Worm (Caenorhabditis elegans) whole organism, L4 larva: ENCODE measurements around the gene apn-1.

Experiments used
- F10B5.3 ChIP-seq: sonication (generic microtip); optimal IDR thresholded peaks from 2 replicates; lab custom pipeline; 2016; ENCODE audit warnings: mild to moderate bottlenecking, missing genetic modification characterization, missing compliant biosample characterization
- F26F4.8 ChIP-seq: fragments of 200-800 bp; sonication (Bioruptor generic); conservative IDR thresholded peaks from 2 replicates; pipeline ENCODE4 v1.3.6; 2022; ENCODE audit warnings: missing genetic modification characterization, missing compliant biosample characterization
- F37D6.2 ChIP-seq: sonication (generic microtip); optimal IDR thresholded peaks from 2 replicates; lab custom pipeline; 2016; ENCODE audit warnings: mild to moderate bottlenecking, missing genetic modification characterization, missing compliant biosample characterization
- F49E8.2 ChIP-seq: sonication (generic microtip); optimal IDR thresholded peaks from 2 replicates; lab custom pipeline; 2016; ENCODE audit warnings: missing compliant biosample characterization, mild to moderate bottlenecking, missing genetic modification characterization, borderline replicate concordance
- T20F7.1 ChIP-seq: fragments of 200-800 bp; sonication (Bioruptor generic); optimal IDR thresholded peaks from 2 replicates; lab custom pipeline; 2018; ENCODE audit warnings: mild to moderate bottlenecking, missing genetic modification characterization, missing compliant biosample characterization
- T26A8.4 ChIP-seq: fragments of 200-800 bp; sonication (Bioruptor generic); IDR thresholded peaks from 2 replicates; pipeline ENCODE4 v1.3.6; 2022; ENCODE audit warnings: missing genetic modification characterization, missing compliant biosample characterization
- Y5F2A.4 ChIP-seq: fragments of 200-800 bp; sonication (Bioruptor generic); optimal IDR thresholded peaks from 2 replicates; lab custom pipeline; 2018; ENCODE audit warnings: mild to moderate bottlenecking, missing genetic modification characterization, missing compliant biosample characterization
- ZK337.2 ChIP-seq: fragments of 200-800 bp; sonication (Bioruptor generic); IDR thresholded peaks from 2 replicates; pipeline ENCODE4 v1.3.6; 2022; ENCODE audit warnings: missing genetic modification reagents, missing genetic modification characterization, missing compliant biosample characterization
- aha-1 ChIP-seq: fragments of 150-350 bp; peaks from one replicate; lab custom pipeline; 2014; ENCODE audit warnings: missing biosample characterization, missing genetic modification characterization
- aly-2 ChIP-seq: sonication (generic microtip); optimal IDR thresholded peaks from 2 replicates; lab custom pipeline; 2018; ENCODE audit warnings: missing biosample characterization, missing genetic modification characterization
- ama-1 ChIP-seq: fragments of 150-350 bp; optimal IDR thresholded peaks from 2 replicates; lab custom pipeline; 2014; ENCODE audit warnings: inconsistent platforms, mixed read lengths
- attf-4 ChIP-seq: sonication (generic microtip); optimal IDR thresholded peaks from 3 replicates; lab custom pipeline; 2017; ENCODE audit warnings: missing biosample characterization, missing genetic modification characterization
- ceh-20 ChIP-seq: fragments of 200-800 bp; sonication (Bioruptor generic); IDR thresholded peaks from 2 replicates; pipeline ENCODE4 v1.3.6; 2022; ENCODE audit warnings: missing genetic modification reagents, missing genetic modification characterization, missing compliant biosample characterization
- ces-1 ChIP-seq: fragments of 150-350 bp; sonication (generic microtip); optimal IDR thresholded peaks from 4 replicates; lab custom pipeline; 2014; ENCODE audit warnings: missing biosample characterization, missing genetic modification reagents, missing genetic modification characterization
- daf-16 ChIP-seq, 3 experiments: sonication (generic microtip); optimal IDR thresholded peaks; 2 replicates each; lab custom pipeline; 2016 to 2017; ENCODE audit warnings: missing genetic modification characterization in 3 of 3, missing genetic modification reagents in 3 of 3, mild to moderate bottlenecking in 2 of 3, missing compliant biosample characterization in 2 of 3, missing biosample characterization in 1 of 3, moderate library complexity in 1 of 3
- daf-19 ChIP-seq: fragments of 200-800 bp; sonication (Bioruptor generic); conservative IDR thresholded peaks from 2 replicates; pipeline ENCODE4 v1.3.6; 2022; ENCODE audit warnings: missing genetic modification characterization, missing compliant biosample characterization
- dmd-6 ChIP-seq: fragments of 200-800 bp; sonication (Bioruptor generic); IDR thresholded peaks from 2 replicates; pipeline ENCODE4 v1.3.6; 2022; ENCODE audit warnings: missing genetic modification reagents, missing genetic modification characterization, missing compliant biosample characterization
- dmd-9 ChIP-seq: fragments of 200-800 bp; sonication (Bioruptor generic); IDR thresholded peaks from 2 replicates; pipeline ENCODE4 v1.3.6; 2022; ENCODE audit warnings: missing genetic modification reagents, missing genetic modification characterization, missing compliant biosample characterization
- dve-1 ChIP-seq: sonication (generic microtip); optimal IDR thresholded peaks from 2 replicates; lab custom pipeline; 2017; ENCODE audit warnings: antibody characterized with exemption, mild to moderate bottlenecking, missing genetic modification characterization, missing compliant biosample characterization; ENCODE audit not compliant: insufficient read depth
- hlh-11 ChIP-seq: fragments of 200-800 bp; sonication (Bioruptor generic); optimal IDR thresholded peaks from 2 replicates; lab custom pipeline; 2018; ENCODE audit warnings: mild to moderate bottlenecking, missing genetic modification characterization, missing compliant biosample characterization
- jun-1 ChIP-seq: fragments of 150-350 bp; optimal IDR thresholded peaks from 2 replicates; lab custom pipeline; 2014; ENCODE audit warnings: missing biosample characterization, missing genetic modification reagents, missing genetic modification characterization
- lin-1 ChIP-seq: fragments of 200-800 bp; sonication (Bioruptor generic); IDR thresholded peaks from 2 replicates; pipeline ENCODE4 v1.3.6; 2022; ENCODE audit warnings: missing genetic modification reagents, missing genetic modification characterization, missing compliant biosample characterization
- lin-13 ChIP-seq: fragments of 150-350 bp; optimal IDR thresholded peaks from 2 replicates; lab custom pipeline; 2014; ENCODE audit warnings: missing biosample characterization, missing genetic modification reagents, missing genetic modification characterization
- lsy-2 ChIP-seq, 2 experiments: fragments of 150-350 bp in 1 of 2; sonication (generic microtip) in 1 of 2; optimal IDR thresholded peaks; 2 replicates each; lab custom pipeline; 2014 to 2017; ENCODE audit warnings: missing biosample characterization in 2 of 2, missing genetic modification characterization in 2 of 2
- madf-9 ChIP-seq: fragments of 200-800 bp; sonication (Bioruptor generic); conservative IDR thresholded peaks from 2 replicates; pipeline ENCODE4 v1.3.6; 2022; ENCODE audit warnings: missing genetic modification reagents, missing genetic modification characterization, missing compliant biosample characterization
- mdt-29 ChIP-seq: fragments of 200-800 bp; sonication (Bioruptor generic); IDR thresholded peaks from 2 replicates; pipeline ENCODE4 v1.3.6; 2022; ENCODE audit warnings: missing genetic modification reagents, missing genetic modification characterization, missing compliant biosample characterization
- mep-1 ChIP-seq: fragments of 150-350 bp; sonication (generic microtip); optimal IDR thresholded peaks from 3 replicates; lab custom pipeline; 2014; ENCODE audit warnings: missing biosample characterization, missing genetic modification characterization
- mes-2 ChIP-seq: sonication (generic microtip); optimal IDR thresholded peaks from 2 replicates; lab custom pipeline; 2016; ENCODE audit warnings: missing genotype, mild to moderate bottlenecking, missing genetic modification characterization, missing compliant biosample characterization; ENCODE audit not compliant: poor library complexity, severe bottlenecking
- mxl-2 ChIP-seq: fragments of 200-800 bp; sonication (Bioruptor generic); conservative IDR thresholded peaks from 2 replicates; pipeline ENCODE4 v1.3.6; 2022; ENCODE audit warnings: missing genetic modification reagents, missing genetic modification characterization, missing compliant biosample characterization
- nhr-10 ChIP-seq: fragments of 150-350 bp; optimal IDR thresholded peaks from 2 replicates; lab custom pipeline; 2014; ENCODE audit warnings: missing biosample characterization, missing genetic modification characterization
- nhr-11 ChIP-seq: fragments of 150-350 bp; optimal IDR thresholded peaks from 2 replicates; lab custom pipeline; 2014; ENCODE audit warnings: missing biosample characterization, missing genetic modification characterization
- nhr-237 ChIP-seq: sonication (generic microtip); optimal IDR thresholded peaks from 2 replicates; lab custom pipeline; 2017; ENCODE audit warnings: missing biosample characterization, missing genetic modification characterization
- nhr-28 ChIP-seq: fragments of 150-350 bp; optimal IDR thresholded peaks from 2 replicates; lab custom pipeline; 2014; ENCODE audit warnings: missing biosample characterization, missing genetic modification characterization
- nhr-48 ChIP-seq: sonication (generic microtip); optimal IDR thresholded peaks from 2 replicates; lab custom pipeline; 2016; ENCODE audit warnings: mild to moderate bottlenecking, missing genetic modification characterization, missing compliant biosample characterization
- nhr-6 ChIP-seq: fragments of 150-350 bp; optimal IDR thresholded peaks from 2 replicates; lab custom pipeline; 2014; ENCODE audit warnings: missing biosample characterization, missing genetic modification characterization
- nhr-76 ChIP-seq: fragments of 150-350 bp; optimal IDR thresholded peaks from 2 replicates; lab custom pipeline; 2014; ENCODE audit warnings: missing biosample characterization, missing genetic modification characterization
- php-3 ChIP-seq: fragments of 200-800 bp; sonication (Bioruptor generic); IDR thresholded peaks from 2 replicates; pipeline ENCODE4 v1.3.6; 2022; ENCODE audit warnings: missing genetic modification reagents, missing genetic modification characterization, missing compliant biosample characterization
- pqm-1 ChIP-seq: sonication (generic microtip); optimal IDR thresholded peaks from 2 replicates; lab custom pipeline; 2017; ENCODE audit warnings: missing biosample characterization, missing genetic modification characterization
- saeg-2 ChIP-seq: fragments of 200-800 bp; sonication (Bioruptor generic); IDR thresholded peaks from 2 replicates; pipeline ENCODE4 v1.3.6; 2022; ENCODE audit warnings: missing genetic modification reagents, missing genetic modification characterization, missing compliant biosample characterization
- sdz-12 ChIP-seq: fragments of 200-800 bp; sonication (Bioruptor generic); optimal IDR thresholded peaks from 2 replicates; lab custom pipeline; 2018; ENCODE audit warnings: mild to moderate bottlenecking, missing genetic modification characterization, missing compliant biosample characterization
- set-16 ChIP-seq: fragments of 200-800 bp; sonication (Bioruptor generic); IDR thresholded peaks from 2 replicates; pipeline ENCODE4 v1.3.6; 2022; ENCODE audit warnings: missing genetic modification reagents, missing genetic modification characterization, missing compliant biosample characterization
- snpc-4 ChIP-seq: fragments of 150-350 bp; optimal IDR thresholded peaks from 2 replicates; lab custom pipeline; 2014; ENCODE audit warnings: missing biosample characterization, missing genetic modification characterization
- tag-97 ChIP-seq: fragments of 200-800 bp; sonication (Bioruptor generic); IDR thresholded peaks from 2 replicates; pipeline ENCODE4 v1.3.6; 2022; ENCODE audit warnings: missing genetic modification characterization, missing compliant biosample characterization
- tra-1 ChIP-seq: fragments of 200-800 bp; sonication (Bioruptor generic); IDR thresholded peaks from 2 replicates; pipeline ENCODE4 v1.3.6; 2022; ENCODE audit warnings: missing genetic modification reagents, missing genetic modification characterization, missing compliant biosample characterization
- unc-39 ChIP-seq: sonication (generic microtip); optimal IDR thresholded peaks from 2 replicates; lab custom pipeline; 2017; ENCODE audit warnings: missing biosample characterization, missing genetic modification characterization
- zfp-2 ChIP-seq: sonication (generic microtip); optimal IDR thresholded peaks from 2 replicates; lab custom pipeline; 2016; ENCODE audit warnings: mild to moderate bottlenecking, missing genetic modification characterization, missing compliant biosample characterization
- zfp-3 ChIP-seq: fragments of 200-800 bp; sonication (Bioruptor generic); conservative IDR thresholded peaks from 2 replicates; pipeline ENCODE4 v1.3.6; 2022; ENCODE audit warnings: missing genetic modification reagents, missing genetic modification characterization, missing compliant biosample characterization
- ztf-11 ChIP-seq: fragments of 150-350 bp; optimal IDR thresholded peaks from 2 replicates; lab custom pipeline; 2014; ENCODE audit warnings: missing biosample characterization, missing genetic modification characterization

The apn-1 gene

DNA sequence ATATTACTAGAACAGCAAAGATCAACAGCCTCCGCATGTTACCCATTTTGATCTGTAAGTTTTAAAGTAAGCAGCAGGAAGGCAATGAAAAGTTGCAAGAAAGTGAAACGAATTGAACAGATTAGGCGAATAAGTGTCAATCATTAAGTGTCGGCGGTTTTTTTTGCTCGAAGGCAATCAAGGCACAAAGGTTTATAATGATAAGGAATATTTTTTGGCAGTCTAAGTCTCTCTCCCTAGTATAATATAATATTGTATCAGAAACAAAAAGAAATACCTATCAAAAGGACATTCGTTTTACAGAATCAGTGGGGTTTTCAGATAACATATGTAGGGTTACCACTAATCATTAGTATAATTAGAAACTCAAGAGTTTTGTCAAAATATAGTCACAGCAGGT lies 14.7 kb upstream of the apn-1 start, which contains the start of gene nrf-6:
Gene nrf-6 (minus strand): TSS at position 52 of the 400 bp plus-strand sequence.
- peak; percentile 41 for TF ChIP-seq nhr-48 (tag; lab: Kevin White, UChicago)
- no peak for TF ChIP-seq ztf-11 (tag; lab: Kevin White, UChicago)
- no peak for TF ChIP-seq snpc-4 (tag; lab: Kevin White, UChicago)
- TF ChIP-seq daf-16 (GFP tag; optimal IDR thresholded peaks at IDR 0.05; lab: Kevin White, UChicago): peak in 1 of 2 experiments; percentile 11
- peak; percentile 49 for TF ChIP-seq daf-16 (tag; optimal IDR thresholded peaks at IDR 0.05; lab: Kevin White, UChicago)
- no peak for TF ChIP-seq dmd-9 (GFP tag; lab: Robert Waterston, UW)
- TF ChIP-seq nhr-237 (tag; lab: Kevin White, UChicago): no peak
- peak; percentile 43 for TF ChIP-seq pqm-1 (tag; lab: Kevin White, UChicago)
- peak; percentile 66; the same call in 1 of the 2 replicates for TF ChIP-seq tra-1 (GFP tag; lab: Robert Waterston, UW)
- peak; percentile 66 for TF ChIP-seq nhr-28
- TF ChIP-seq mep-1 (tag; lab: Kevin White, UChicago): no peak
- TF ChIP-seq hlh-11 (tag; lab: Kevin White, UChicago): peak; percentile 61
- peak; percentile 10 for TF ChIP-seq T20F7.1 (GFP tag; lab: Kevin White, UChicago)
- 0 out of 2 replicates have a peak, but pooled peaks have one; percentile 10 for TF ChIP-seq lin-1
- TF ChIP-seq dve-1: peak; percentile 74
- peak; percentile 90 for TF ChIP-seq dmd-6 (GFP tag; lab: Robert Waterston, UW)
- peak; percentile 46; the same call in 1 of the 2 replicates for TF ChIP-seq php-3
- TF ChIP-seq, all 104 proteins: peak for 11

DNA sequence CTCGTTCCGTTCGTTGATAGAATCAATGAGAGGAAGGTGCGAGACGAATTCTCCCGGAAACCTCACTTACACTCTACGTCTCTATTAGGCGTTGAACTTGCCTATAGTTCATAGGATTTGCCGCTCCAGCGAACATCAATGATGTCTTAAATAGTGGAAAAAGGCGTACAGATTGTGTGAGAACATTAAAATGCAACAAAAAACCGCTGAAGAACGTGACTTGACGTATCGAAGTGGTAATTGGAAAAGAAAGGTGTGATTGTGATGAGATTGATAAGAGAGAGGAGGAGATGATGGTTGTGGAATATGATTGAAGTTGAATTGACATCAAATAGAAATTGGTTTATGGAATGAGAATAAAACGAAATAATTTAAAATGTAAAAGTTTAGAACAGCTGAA lies 13.4 kb upstream of the apn-1 start:
- TF ChIP-seq lin-1 (0 out of 2 replicates have a peak, but pooled peaks have one; percentile 26), nhr-11 (tag; lab: Kevin White, UChicago) (no peak), ZK337.2 (no peak), nhr-10 (no peak), ama-1 (lab: Kevin White, UChicago) (peak; percentile 10), daf-16 (GFP tag; optimal IDR thresholded peaks at IDR 0.05; lab: Kevin White, UChicago) (no peak), daf-16 (tag; optimal IDR thresholded peaks at IDR 0.05; lab: Kevin White, UChicago) (peak; percentile 13), sdz-12 (no peak), F26F4.8 (GFP tag; lab: Robert Waterston, UW) (no peak), mxl-2 (GFP tag; lab: Robert Waterston, UW) (no peak), aha-1 (tag; lab: Kevin White, UChicago) (peak; percentile 59), mdt-29 (GFP tag; lab: Robert Waterston, UW) (no peak), Y5F2A.4 (no peak), ces-1 (GFP tag; lab: Kevin White, UChicago) (no peak), nhr-28 (peak; percentile 21), nhr-6 (no peak), zfp-2 (tag; lab: Kevin White, UChicago) (no peak), F49E8.2 (tag; lab: Kevin White, UChicago) (no peak), zfp-3 (GFP tag; lab: Robert Waterston, UW) (no peak), daf-19 (GFP tag; lab: Robert Waterston, UW) (no peak), unc-39 (tag; lab: Kevin White, UChicago) (no peak), php-3 (peak; percentile 55), lsy-2 (tag; optimal IDR thresholded peaks at IDR 0.05; lab: Kevin White, UChicago) (no peak), ceh-20 (GFP tag; lab: Robert Waterston, UW) (peak; percentile 68; the same call in 1 of the 2 replicates), saeg-2 (no peak), mes-2 (tag; lab: Kevin White, UChicago) (peak; percentile 10), tra-1 (GFP tag; lab: Robert Waterston, UW) (peak; percentile 66; the same call in 1 of the 2 replicates), T26A8.4 (no peak), madf-9 (GFP tag; lab: Robert Waterston, UW) (peak; percentile 14; the same call in 1 of the 2 replicates), pqm-1 (tag; lab: Kevin White, UChicago) (peak; percentile 17), dve-1 (peak; percentile 25), set-16 (GFP tag; lab: Robert Waterston, UW) (no peak), F37D6.2 (no peak), jun-1 (tag; lab: Kevin White, UChicago) (no peak), tag-97 (no peak), attf-4 (tag; lab: Kevin White, UChicago) (no peak), aly-2 (tag; lab: Kevin White, UChicago) (no peak), nhr-48 (tag; lab: Kevin White, UChicago) (peak; percentile 19), F10B5.3 (tag; lab: Kevin White, UChicago) (no peak), lin-13 (no peak), mep-1 (tag; lab: Kevin White, UChicago) (no peak), nhr-76 (tag; lab: Kevin White, UChicago) (no peak)
